Fruit fly (Drosophila melanogaster) S2 (cell line): ENCODE results near the gene CG31431.

Experiments
- CG8478 ChIP-seq: fragments of >200 bp; optimal IDR thresholded peaks from 2 replicates; lab custom pipeline; 2018
- CTCF ChIP-seq, 2 experiments: fragments of >200 bp; optimal IDR thresholded peaks; 2 replicates each; lab custom pipeline; 2018

dm6 chr3R:21897565-21897964 lies 27.1 kb downstream of the CG31431 start:
- no peak for TF ChIP-seq CTCF (optimal IDR thresholded peaks at IDR 0.05; lab: Kevin White, UChicago)
- TF ChIP-seq CG8478 (lab: Kevin White, UChicago), result no peak
